Worm (Caenorhabditis elegans) whole organism, young adult: ENCODE data around the gene arcp-1.

Source experiments
- cebp-1 ChIP-seq, 2 experiments: fragments of 200-800 bp in 1 of 2; sonication (Bioruptor generic) in 1 of 2; sonication (generic microtip) in 1 of 2; IDR thresholded peaks in 1 of 2; optimal IDR thresholded peaks in 1 of 2; 2 replicates each; pipeline versions ENCODE4 v1.3.6 to Lab custom; 2017 to 2022; ENCODE audit warnings: missing compliant biosample characterization in 2 of 2, missing genetic modification characterization in 2 of 2, mild to moderate bottlenecking in 1 of 2, missing genetic modification reagents in 1 of 2, moderate library complexity in 1 of 2
- snpc-1.3 ChIP-seq: sonication (generic microtip); optimal IDR thresholded peaks from 2 replicates; lab custom pipeline; 2017; ENCODE audit warnings: missing genetic modification characterization, mild to moderate bottlenecking, missing compliant biosample characterization, antibody characterized with exemption, moderate library complexity, missing genotype, missing genetic modification reagents; ENCODE audit not compliant: insufficient read depth

DNA sequence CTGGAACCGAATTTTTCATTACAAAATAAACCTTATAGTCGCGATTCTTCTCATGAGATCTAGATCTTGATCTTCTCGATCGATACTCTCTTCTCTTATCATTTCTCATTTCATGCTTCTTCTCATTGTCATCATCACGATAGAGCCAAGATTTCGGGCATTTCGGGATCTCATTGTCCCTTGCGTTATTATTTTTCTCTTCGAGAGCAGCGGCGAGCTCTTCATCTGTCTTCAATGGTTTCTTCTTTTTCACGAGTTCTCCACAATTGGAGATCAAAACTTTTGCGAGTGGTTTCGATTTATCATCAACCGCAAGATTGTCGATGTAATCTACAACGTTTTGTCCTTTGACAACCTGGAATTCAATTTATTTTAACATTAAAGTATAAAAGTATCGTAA is 60.8 kb downstream of the arcp-1 start:
- TF ChIP-seq cebp-1 (GFP tag; IDR thresholded peaks at IDR 0.05; lab: Robert Waterston, UW) (no peak), cebp-1 (tag; optimal IDR thresholded peaks at IDR 0.05; lab: Kevin White, UChicago) (no peak), snpc-1.3 (no peak)
